Worm (Caenorhabditis elegans) whole organism, L4 larva: Measurements from ENCODE around the gene clic-1.

Source experiments
- R02D3.7 ChIP-seq: fragments of 150-350 bp; sonication (generic microtip); optimal IDR thresholded peaks from 3 replicates; lab custom pipeline; 2014; ENCODE audit warnings: missing biosample characterization, missing genetic modification characterization
- T20F7.1 ChIP-seq: fragments of 200-800 bp; sonication (Bioruptor generic); optimal IDR thresholded peaks from 2 replicates; lab custom pipeline; 2018; ENCODE audit warnings: mild to moderate bottlenecking, missing genetic modification characterization, missing compliant biosample characterization
- T26A8.4 ChIP-seq: fragments of 200-800 bp; sonication (Bioruptor generic); IDR thresholded peaks from 2 replicates; pipeline ENCODE4 v1.3.6; 2022; ENCODE audit warnings: missing genetic modification characterization, missing compliant biosample characterization
- Y48G9A.11 ChIP-seq: fragments of 200-800 bp; sonication (Bioruptor generic); IDR thresholded peaks from 2 replicates; pipeline ENCODE4 v1.3.6; 2022; ENCODE audit warnings: missing genetic modification reagents, missing genetic modification characterization, missing compliant biosample characterization
- Y75B8A.6 ChIP-seq: fragments of 200-800 bp; sonication (Bioruptor generic); IDR thresholded peaks from 2 replicates; pipeline ENCODE4 v1.3.6; 2022; ENCODE audit warnings: missing genetic modification reagents, missing genetic modification characterization, missing compliant biosample characterization
- ZK337.2 ChIP-seq: fragments of 200-800 bp; sonication (Bioruptor generic); IDR thresholded peaks from 2 replicates; pipeline ENCODE4 v1.3.6; 2022; ENCODE audit warnings: missing genetic modification reagents, missing genetic modification characterization, missing compliant biosample characterization
- ceh-20 ChIP-seq: fragments of 200-800 bp; sonication (Bioruptor generic); IDR thresholded peaks from 2 replicates; pipeline ENCODE4 v1.3.6; 2022; ENCODE audit warnings: missing genetic modification reagents, missing genetic modification characterization, missing compliant biosample characterization
- ceh-62 ChIP-seq: sonication (generic microtip); optimal IDR thresholded peaks from 2 replicates; lab custom pipeline; 2017; ENCODE audit warnings: missing biosample characterization, missing genetic modification characterization
- ces-1 ChIP-seq: fragments of 150-350 bp; sonication (generic microtip); optimal IDR thresholded peaks from 4 replicates; lab custom pipeline; 2014; ENCODE audit warnings: missing biosample characterization, missing genetic modification reagents, missing genetic modification characterization
- cey-2 ChIP-seq: sonication (generic microtip); optimal IDR thresholded peaks from 3 replicates; lab custom pipeline; 2017; ENCODE audit warnings: missing genetic modification characterization, mild to moderate bottlenecking, missing compliant biosample characterization, antibody characterized with exemption, borderline replicate concordance; ENCODE audit not compliant: insufficient read depth
- daf-19 ChIP-seq: fragments of 200-800 bp; sonication (Bioruptor generic); conservative IDR thresholded peaks from 2 replicates; pipeline ENCODE4 v1.3.6; 2022; ENCODE audit warnings: missing genetic modification characterization, missing compliant biosample characterization
- daf-8 ChIP-seq: fragments of 200-800 bp; sonication (Bioruptor generic); IDR thresholded peaks from 2 replicates; pipeline ENCODE4 v1.3.6; 2022; ENCODE audit warnings: missing genetic modification characterization, missing compliant biosample characterization
- dmd-6 ChIP-seq: fragments of 200-800 bp; sonication (Bioruptor generic); IDR thresholded peaks from 2 replicates; pipeline ENCODE4 v1.3.6; 2022; ENCODE audit warnings: missing genetic modification reagents, missing genetic modification characterization, missing compliant biosample characterization
- dmd-8 ChIP-seq: fragments of 200-800 bp; sonication (Bioruptor generic); IDR thresholded peaks from 2 replicates; pipeline ENCODE4 v1.3.6; 2022; ENCODE audit warnings: missing genetic modification characterization, missing compliant biosample characterization
- duxl-1 ChIP-seq: sonication (generic microtip); optimal IDR thresholded peaks from 2 replicates; lab custom pipeline; 2016; ENCODE audit warnings: mild to moderate bottlenecking, missing genetic modification characterization, moderate library complexity, missing compliant biosample characterization; ENCODE audit not compliant: poor library complexity
- dve-1 ChIP-seq: sonication (generic microtip); optimal IDR thresholded peaks from 2 replicates; lab custom pipeline; 2017; ENCODE audit warnings: antibody characterized with exemption, mild to moderate bottlenecking, missing genetic modification characterization, missing compliant biosample characterization; ENCODE audit not compliant: insufficient read depth
- gei-8 ChIP-seq: fragments of 200-800 bp; sonication (Bioruptor generic); optimal IDR thresholded peaks from 2 replicates; lab custom pipeline; 2018; ENCODE audit warnings: mild to moderate bottlenecking, missing genetic modification characterization, missing compliant biosample characterization
- hif-1 ChIP-seq, 2 experiments: sonication (generic microtip); optimal IDR thresholded peaks; 2 replicates each; lab custom pipeline; 2016 to 2017; ENCODE audit warnings: missing compliant biosample characterization in 2 of 2, missing genetic modification characterization in 2 of 2, missing genetic modification reagents in 2 of 2, missing genotype in 2 of 2, mild to moderate bottlenecking in 1 of 2
- hlh-11 ChIP-seq: fragments of 200-800 bp; sonication (Bioruptor generic); optimal IDR thresholded peaks from 2 replicates; lab custom pipeline; 2018; ENCODE audit warnings: mild to moderate bottlenecking, missing genetic modification characterization, missing compliant biosample characterization
- lim-7 ChIP-seq: fragments of 200-800 bp; sonication (Bioruptor generic); IDR thresholded peaks from 2 replicates; pipeline ENCODE4 v1.3.6; 2022; ENCODE audit warnings: missing genetic modification characterization, missing compliant biosample characterization
- lin-13 ChIP-seq: fragments of 150-350 bp; optimal IDR thresholded peaks from 2 replicates; lab custom pipeline; 2014; ENCODE audit warnings: missing biosample characterization, missing genetic modification reagents, missing genetic modification characterization
- madf-5 ChIP-seq, 2 experiments: fragments of 200-800 bp; sonication (Bioruptor generic); IDR thresholded peaks; 2 replicates each; pipeline ENCODE4 v1.3.6; 2022; ENCODE audit warnings: missing compliant biosample characterization in 2 of 2, missing genetic modification characterization in 2 of 2
- mdt-29 ChIP-seq: fragments of 200-800 bp; sonication (Bioruptor generic); IDR thresholded peaks from 2 replicates; pipeline ENCODE4 v1.3.6; 2022; ENCODE audit warnings: missing genetic modification reagents, missing genetic modification characterization, missing compliant biosample characterization
- mes-2 ChIP-seq: sonication (generic microtip); optimal IDR thresholded peaks from 2 replicates; lab custom pipeline; 2016; ENCODE audit warnings: missing genotype, mild to moderate bottlenecking, missing genetic modification characterization, missing compliant biosample characterization; ENCODE audit not compliant: poor library complexity, severe bottlenecking
- mxl-3 ChIP-seq: fragments of 200-800 bp; sonication (Bioruptor generic); optimal IDR thresholded peaks from 2 replicates; lab custom pipeline; 2018; ENCODE audit warnings: mild to moderate bottlenecking, missing genetic modification characterization, missing compliant biosample characterization
- nhr-10 ChIP-seq: fragments of 150-350 bp; optimal IDR thresholded peaks from 2 replicates; lab custom pipeline; 2014; ENCODE audit warnings: missing biosample characterization, missing genetic modification characterization
- nhr-111 ChIP-seq: fragments of 200-800 bp; sonication (Bioruptor generic); optimal IDR thresholded peaks from 2 replicates; lab custom pipeline; 2018; ENCODE audit warnings: mild to moderate bottlenecking, missing genetic modification characterization, missing compliant biosample characterization
- nhr-237 ChIP-seq: sonication (generic microtip); optimal IDR thresholded peaks from 2 replicates; lab custom pipeline; 2017; ENCODE audit warnings: missing biosample characterization, missing genetic modification characterization
- nhr-28 ChIP-seq: fragments of 150-350 bp; optimal IDR thresholded peaks from 2 replicates; lab custom pipeline; 2014; ENCODE audit warnings: missing biosample characterization, missing genetic modification characterization
- nhr-6 ChIP-seq: fragments of 150-350 bp; optimal IDR thresholded peaks from 2 replicates; lab custom pipeline; 2014; ENCODE audit warnings: missing biosample characterization, missing genetic modification characterization
- pha-4 ChIP-seq, 2 experiments: fragments of 150-350 bp in 1 of 2; fragments of 200-800 bp in 1 of 2; sonication (Bioruptor generic) in 1 of 2; IDR thresholded peaks in 1 of 2; optimal IDR thresholded peaks in 1 of 2; 2 replicates each; pipeline versions ENCODE4 v1.3.6 to Lab custom; 2014 to 2022; ENCODE audit warnings: missing genetic modification characterization in 2 of 2, missing genetic modification reagents in 2 of 2, missing biosample characterization in 1 of 2, missing compliant biosample characterization in 1 of 2
- php-3 ChIP-seq: fragments of 200-800 bp; sonication (Bioruptor generic); IDR thresholded peaks from 2 replicates; pipeline ENCODE4 v1.3.6; 2022; ENCODE audit warnings: missing genetic modification reagents, missing genetic modification characterization, missing compliant biosample characterization
- pqm-1 ChIP-seq: sonication (generic microtip); optimal IDR thresholded peaks from 2 replicates; lab custom pipeline; 2017; ENCODE audit warnings: missing biosample characterization, missing genetic modification characterization
- rbr-2 ChIP-seq: sonication (generic microtip); optimal IDR thresholded peaks from 2 replicates; lab custom pipeline; 2016; ENCODE audit warnings: missing genotype, missing genetic modification characterization, missing compliant biosample characterization
- sdz-12 ChIP-seq: fragments of 200-800 bp; sonication (Bioruptor generic); optimal IDR thresholded peaks from 2 replicates; lab custom pipeline; 2018; ENCODE audit warnings: mild to moderate bottlenecking, missing genetic modification characterization, missing compliant biosample characterization
- snpc-1.2 ChIP-seq: fragments of 200-800 bp; sonication (Bioruptor generic); IDR thresholded peaks from 2 replicates; pipeline ENCODE4 v1.3.6; 2022; ENCODE audit warnings: missing genetic modification reagents, missing genetic modification characterization, missing compliant biosample characterization
- snpc-4 ChIP-seq: fragments of 150-350 bp; optimal IDR thresholded peaks from 2 replicates; lab custom pipeline; 2014; ENCODE audit warnings: missing biosample characterization, missing genetic modification characterization
- tag-97 ChIP-seq: fragments of 200-800 bp; sonication (Bioruptor generic); IDR thresholded peaks from 2 replicates; pipeline ENCODE4 v1.3.6; 2022; ENCODE audit warnings: missing genetic modification characterization, missing compliant biosample characterization
- unc-130 ChIP-seq: sonication (generic microtip); optimal IDR thresholded peaks from 2 replicates; lab custom pipeline; 2016; ENCODE audit warnings: missing genetic modification reagents, missing genetic modification characterization, missing compliant biosample characterization
- unc-39 ChIP-seq: sonication (generic microtip); optimal IDR thresholded peaks from 2 replicates; lab custom pipeline; 2017; ENCODE audit warnings: missing biosample characterization, missing genetic modification characterization
- unc-62 ChIP-seq, 3 experiments: fragments of 150-350 bp in 1 of 3; sonication (generic microtip); optimal IDR thresholded peaks in 2 of 3; peaks in 1 of 3; 1 replicate in 1 of 3; 2 replicates in 2 of 3; lab custom pipeline; 2014 to 2017; ENCODE audit warnings: missing biosample characterization in 3 of 3, missing genetic modification characterization in 3 of 3, missing genetic modification reagents in 3 of 3, missing genotype in 1 of 3
- vab-7 ChIP-seq: fragments of 200-800 bp; sonication (Bioruptor generic); IDR thresholded peaks from 2 replicates; pipeline ENCODE4 v1.3.6; 2022; ENCODE audit warnings: missing genetic modification reagents, missing genetic modification characterization, missing compliant biosample characterization
- zag-1 ChIP-seq: fragments of 150-350 bp; optimal IDR thresholded peaks from 2 replicates; lab custom pipeline; 2014; ENCODE audit warnings: missing biosample characterization, missing genetic modification characterization
- zfp-2 ChIP-seq: sonication (generic microtip); optimal IDR thresholded peaks from 2 replicates; lab custom pipeline; 2016; ENCODE audit warnings: mild to moderate bottlenecking, missing genetic modification characterization, missing compliant biosample characterization
- zfp-3 ChIP-seq: fragments of 200-800 bp; sonication (Bioruptor generic); conservative IDR thresholded peaks from 2 replicates; pipeline ENCODE4 v1.3.6; 2022; ENCODE audit warnings: missing genetic modification reagents, missing genetic modification characterization, missing compliant biosample characterization
- zip-2 ChIP-seq: fragments of 150-350 bp; optimal IDR thresholded peaks from 2 replicates; lab custom pipeline; 2014; ENCODE audit warnings: missing biosample characterization, missing genetic modification characterization
- ztf-11 ChIP-seq: fragments of 150-350 bp; optimal IDR thresholded peaks from 2 replicates; lab custom pipeline; 2014; ENCODE audit warnings: missing biosample characterization, missing genetic modification characterization
- ztf-7 ChIP-seq: fragments of 150-350 bp; optimal IDR thresholded peaks from 2 replicates; lab custom pipeline; 2014; ENCODE audit warnings: missing biosample characterization, missing genetic modification characterization

The clic-1 gene

ce11 chrV:7777098-7777497 is 42.4 kb upstream of the clic-1 start, which contains the start of gene C26F1.3 (continued):
- TF ChIP-seq snpc-1.2 (peak; percentile 12; the same call in 1 of the 2 replicates), nhr-6 (no peak), snpc-4 (tag; lab: Kevin White, UChicago) (no peak), ztf-11 (tag; lab: Kevin White, UChicago) (no peak), nhr-10 (tag; lab: Kevin White, UChicago) (no peak), zfp-2 (no peak), daf-8 (GFP tag; lab: Robert Waterston, UW) (no peak), unc-39 (tag; lab: Kevin White, UChicago) (no peak), dmd-8 (GFP tag; lab: Robert Waterston, UW) (0 out of 2 replicates have a peak, but pooled peaks have one; percentile 27), nhr-237 (tag; lab: Kevin White, UChicago) (no peak), ztf-7 (tag; lab: Kevin White, UChicago) (no peak), pha-4 (GFP tag; IDR thresholded peaks at IDR 0.05; lab: Robert Waterston, UW) (no peak), pha-4 (tag; optimal IDR thresholded peaks at IDR 0.05; lab: Kevin White, UChicago) (no peak), gei-8 (GFP tag; lab: Kevin White, UChicago) (no peak), hlh-11 (tag; lab: Kevin White, UChicago) (no peak), ceh-62 (tag; lab: Kevin White, UChicago) (no peak), mdt-29 (0 out of 2 replicates have a peak, but pooled peaks have one; percentile 16), T20F7.1 (no peak), ZK337.2 (GFP tag; lab: Robert Waterston, UW) (no peak), Y48G9A.11 (no peak), daf-19 (GFP tag; lab: Robert Waterston, UW) (no peak), pqm-1 (tag; lab: Kevin White, UChicago) (no peak), unc-130 (GFP tag; lab: Kevin White, UChicago) (no peak), mes-2 (peak; percentile 4), unc-62 (GFP tag; optimal IDR thresholded peaks at IDR 0.05 in 1 of 2; lab: Kevin White, UChicago) (no peak), unc-62 (tag; optimal IDR thresholded peaks at IDR 0.05; lab: Kevin White, UChicago) (no peak), Y75B8A.6 (GFP tag; lab: Robert Waterston, UW) (0 out of 2 replicates have a peak, but pooled peaks have one; percentile 42), rbr-2 (tag; lab: Kevin White, UChicago) (no peak), dve-1 (tag; lab: Kevin White, UChicago) (no peak), zip-2 (no peak), hif-1 (tag; optimal IDR thresholded peaks at IDR 0.05; lab: Kevin White, UChicago) (no peak), zag-1 (tag; lab: Kevin White, UChicago) (no peak)

ce11 chrV:7776029-7776628 is 41.4 kb upstream of the clic-1 start, which contains the start of the genes rpl-39 and rps-30:
TSS of gene rpl-39 (minus strand) at chrV:7776079.
TSS of gene rps-30 (plus strand) at chrV:7776578.
- TF ChIP-seq pha-4 (GFP tag; IDR thresholded peaks at IDR 0.05; lab: Robert Waterston, UW) (0 out of 2 replicates have a peak, but pooled peaks have one; percentile 38), pha-4 (tag; optimal IDR thresholded peaks at IDR 0.05; lab: Kevin White, UChicago) (peak; percentile 1), gei-8 (GFP tag; lab: Kevin White, UChicago) (no peak), mxl-3 (GFP tag; lab: Kevin White, UChicago) (peak; percentile 46), lin-13 (GFP tag; lab: Kevin White, UChicago) (peak; percentile 77), Y48G9A.11 (0 out of 2 replicates have a peak, but pooled peaks have one; percentile 53), zfp-3 (no peak), T26A8.4 (GFP tag; lab: Robert Waterston, UW) (no peak), ces-1 (GFP tag; lab: Kevin White, UChicago) (no peak), nhr-237 (tag; lab: Kevin White, UChicago) (no peak), nhr-28 (peak; percentile 81), sdz-12 (GFP tag; lab: Kevin White, UChicago) (no peak), vab-7 (GFP tag; lab: Robert Waterston, UW) (0 out of 2 replicates have a peak, but pooled peaks have one; percentile 48), dmd-6 (GFP tag; lab: Robert Waterston, UW) (peak; percentile 79), ZK337.2 (GFP tag; lab: Robert Waterston, UW) (no peak), madf-5 (GFP tag; IDR thresholded peaks at IDR 0.05; lab: Robert Waterston, UW) (no peak), cey-2 (tag; lab: Kevin White, UChicago) (no peak), lim-7 (GFP tag; lab: Robert Waterston, UW) (no peak), ceh-20 (GFP tag; lab: Robert Waterston, UW) (peak; percentile 80), R02D3.7 (tag; lab: Kevin White, UChicago) (peak; percentile 44), duxl-1 (peak; percentile 23), tag-97 (GFP tag; lab: Robert Waterston, UW) (no peak), zag-1 (tag; lab: Kevin White, UChicago) (no peak), nhr-111 (GFP tag; lab: Kevin White, UChicago) (no peak), php-3 (GFP tag; lab: Robert Waterston, UW) (no peak), zip-2 (no peak)
